Fruit fly (Drosophila melanogaster) whole organism, embryonic: ENCODE data around the gene CG12728.
A peak's percentile ranks its signal among the peaks of the same experiment; 100 is the strongest.

Experiments used
- Ada2b ChIP-seq: fragments of 200-800 bp; sonication (Bioruptor generic); IDR thresholded peaks from 2 replicates; pipeline ENCODE4 v1.3.6; 2022; ENCODE audit warnings: missing biosample characterization, missing genetic modification characterization
- BtbVII ChIP-seq: fragments of 200-800 bp; sonication (Bioruptor generic); optimal IDR thresholded peaks from 3 replicates; lab custom pipeline; 2017; ENCODE audit warnings: missing biosample characterization, mild to moderate bottlenecking, missing genetic modification characterization
- CG12155 ChIP-seq: fragments of 200-800 bp; sonication (Bioruptor generic); optimal IDR thresholded peaks from 3 replicates; lab custom pipeline; 2016; ENCODE audit warnings: missing biosample characterization, missing genetic modification characterization
- CG12769 ChIP-seq: fragments of 200-800 bp; sonication (Bioruptor generic); optimal IDR thresholded peaks from 2 replicates; lab custom pipeline; 2019; ENCODE audit warnings: missing biosample characterization, mild to moderate bottlenecking, missing genetic modification characterization, moderate library complexity
- CG13624 ChIP-seq: fragments of 200-800 bp; sonication (Bioruptor generic); optimal IDR thresholded peaks from 2 replicates; lab custom pipeline; 2016; ENCODE audit warnings: missing biosample characterization, missing genetic modification characterization
- CG14860 ChIP-seq: fragments of 200-800 bp; sonication (Bioruptor generic); IDR thresholded peaks from 3 replicates; pipeline ENCODE4 v1.3.6; 2022; ENCODE audit warnings: missing biosample characterization, missing genetic modification characterization; ENCODE audit not compliant: partially characterized antibody
- CG16813 ChIP-seq: fragments of 200-800 bp; sonication (Bioruptor generic); IDR thresholded peaks from 3 replicates; pipeline ENCODE4 v1.3.6; 2022; ENCODE audit warnings: missing biosample characterization, missing genetic modification characterization; ENCODE audit not compliant: partially characterized antibody
- CG17328 ChIP-seq: fragments of 200-800 bp; sonication (Bioruptor generic); IDR thresholded peaks from 2 replicates; pipeline ENCODE4 v1.3.6; 2022; ENCODE audit warnings: missing biosample characterization, missing genetic modification characterization
- CG2875 ChIP-seq: fragments of 200-800 bp; sonication (Bioruptor generic); optimal IDR thresholded peaks from 2 replicates; lab custom pipeline; 2017; ENCODE audit warnings: missing biosample characterization, mild to moderate bottlenecking, missing genetic modification characterization, missing genetic modification reagents
- CG31224 ChIP-seq: fragments of 200-800 bp; sonication (Bioruptor generic); IDR thresholded peaks from 2 replicates; pipeline ENCODE4 v1.3.6; 2022; ENCODE audit warnings: missing biosample characterization, missing genetic modification characterization
- CG3726 ChIP-seq: fragments of 200-800 bp; sonication (Bioruptor generic); IDR thresholded peaks from 3 replicates; pipeline ENCODE4, ENCODE4 v1.3.6; 2022; ENCODE audit warnings: missing biosample characterization, missing genetic modification characterization
- CG4328 ChIP-seq: fragments of 200-800 bp; sonication (Bioruptor generic); optimal IDR thresholded peaks from 3 replicates; lab custom pipeline; 2017; ENCODE audit warnings: missing biosample characterization, missing genetic modification reagents, missing genetic modification characterization
- CG5953 ChIP-seq: fragments of 200-800 bp; sonication (Bioruptor generic); IDR thresholded peaks from 2 replicates; pipeline ENCODE4 v1.3.6; 2022; ENCODE audit warnings: missing biosample characterization, missing genetic modification characterization
- CG6654 ChIP-seq: fragments of 200-800 bp; sonication (Bioruptor generic); optimal IDR thresholded peaks from 2 replicates; lab custom pipeline; 2017; ENCODE audit warnings: missing biosample characterization, mild to moderate bottlenecking, missing genetic modification characterization
- CG6854 ChIP-seq: fragments of 200-800 bp; sonication (Bioruptor generic); optimal IDR thresholded peaks from 3 replicates; lab custom pipeline; 2017; ENCODE audit warnings: missing biosample characterization, mild to moderate bottlenecking, missing genetic modification characterization
- CG7556 ChIP-seq: fragments of 200-800 bp; sonication (Bioruptor generic); optimal IDR thresholded peaks from 2 replicates; lab custom pipeline; 2017; ENCODE audit warnings: missing biosample characterization, mild to moderate bottlenecking, missing genetic modification characterization
- CG8281 ChIP-seq: fragments of 200-800 bp; sonication (Bioruptor generic); optimal IDR thresholded peaks from 2 replicates; lab custom pipeline; 2018; ENCODE audit warnings: missing biosample characterization, mild to moderate bottlenecking, missing genetic modification characterization, moderate library complexity
- CG9932 ChIP-seq: fragments of 200-800 bp; sonication (Bioruptor generic); IDR thresholded peaks from 2 replicates; pipeline ENCODE4 v1.3.6; 2022; ENCODE audit warnings: missing biosample characterization, missing genetic modification characterization
- Deaf1 ChIP-seq: fragments of 200-800 bp; optimal IDR thresholded peaks from 3 replicates; lab custom pipeline; 2019; ENCODE audit warnings: missing biosample characterization, mild to moderate bottlenecking, missing genetic modification characterization, moderate library complexity
- Dll ChIP-seq: fragments of 200-800 bp; sonication (Bioruptor generic); IDR thresholded peaks from 4 replicates; pipeline ENCODE4 v1.3.6; 2022; ENCODE audit warnings: missing biosample characterization, missing genetic modification characterization; ENCODE audit not compliant: partially characterized antibody
- Doc3 ChIP-seq: fragments of 200-800 bp; sonication (Bioruptor generic); IDR thresholded peaks from 3 replicates; pipeline ENCODE4 v1.3.6; 2022; ENCODE audit warnings: missing biosample characterization, missing genetic modification characterization; ENCODE audit not compliant: partially characterized antibody
- Hand ChIP-seq: fragments of 200-800 bp; sonication (Bioruptor generic); optimal IDR thresholded peaks from 2 replicates; lab custom pipeline; 2017; ENCODE audit warnings: mild to moderate bottlenecking, missing biosample characterization, missing genetic modification reagents, missing genetic modification characterization
- Med ChIP-seq: fragments of 200-800 bp; sonication (Bioruptor generic); peaks from one replicate; lab custom pipeline; 2016; ENCODE audit warnings: missing biosample characterization, missing genetic modification characterization, mild to moderate bottlenecking, inconsistent platforms, moderate library complexity
- Nf-YB ChIP-seq: fragments of 200-800 bp; sonication (Bioruptor generic); optimal IDR thresholded peaks from 3 replicates; lab custom pipeline; 2019; ENCODE audit warnings: missing biosample characterization, mild to moderate bottlenecking, missing genetic modification characterization, moderate library complexity
- Sox100B ChIP-seq: fragments of 200-800 bp; sonication (Bioruptor generic); optimal IDR thresholded peaks from 3 replicates; lab custom pipeline; 2018; ENCODE audit warnings: missing biosample characterization, mild to moderate bottlenecking, missing genetic modification characterization
- Stat92E ChIP-seq, 3 experiments: fragments of >200 bp in 2 of 3; fragments of 200-800 bp in 1 of 3; sonication (Bioruptor generic) in 1 of 3; optimal IDR thresholded peaks; 2 replicates each; lab custom pipeline; 2017 to 2019; ENCODE audit warnings: missing biosample characterization in 3 of 3, missing genetic modification characterization in 3 of 3, mild to moderate bottlenecking in 1 of 3, moderate library complexity in 1 of 3
- Usf ChIP-seq: fragments of 200-800 bp; sonication (Bioruptor generic); optimal IDR thresholded peaks from 2 replicates; lab custom pipeline; 2017; ENCODE audit warnings: missing genotype, missing biosample characterization, missing genetic modification characterization
- abd-A ChIP-seq: fragments of 200-800 bp; sonication (Bioruptor generic); optimal IDR thresholded peaks from 3 replicates; lab custom pipeline; 2019; ENCODE audit warnings: missing biosample characterization, mild to moderate bottlenecking, missing genetic modification characterization, moderate library complexity
- bab2 ChIP-seq: fragments of 200-800 bp; sonication (Bioruptor generic); optimal IDR thresholded peaks from 2 replicates; lab custom pipeline; 2016; ENCODE audit warnings: missing biosample characterization, missing genetic modification characterization
- bsh ChIP-seq, 2 experiments: fragments of 200-800 bp; sonication (Bioruptor generic); optimal IDR thresholded peaks; 2 replicates each; lab custom pipeline; 2017 to 2018; ENCODE audit warnings: mild to moderate bottlenecking in 2 of 2, missing biosample characterization in 2 of 2, missing genetic modification characterization in 2 of 2, moderate library complexity in 1 of 2
- chif ChIP-seq, 2 experiments: fragments of 200-800 bp; sonication (Bioruptor generic); optimal IDR thresholded peaks; 3 replicates each; lab custom pipeline; 2016; ENCODE audit warnings: missing biosample characterization in 2 of 2, missing genetic modification characterization in 2 of 2
- dan ChIP-seq: fragments of 200-800 bp; sonication (Bioruptor generic); IDR thresholded peaks from 2 replicates; pipeline ENCODE4 v1.3.6; 2022; ENCODE audit warnings: missing biosample characterization, missing genetic modification characterization
- dati ChIP-seq: fragments of 200-800 bp; sonication (Bioruptor generic); IDR thresholded peaks from 2 replicates; pipeline ENCODE4 v1.3.6; 2022; ENCODE audit warnings: missing biosample characterization, missing genetic modification characterization
- dmrt99B ChIP-seq: fragments of 200-800 bp; sonication (Bioruptor generic); optimal IDR thresholded peaks from 2 replicates; lab custom pipeline; 2018; ENCODE audit warnings: missing biosample characterization, mild to moderate bottlenecking, missing genetic modification characterization, moderate library complexity
- fd96Cb ChIP-seq: fragments of 200-800 bp; sonication (Bioruptor generic); optimal IDR thresholded peaks from 2 replicates; lab custom pipeline; 2018; ENCODE audit warnings: missing biosample characterization, mild to moderate bottlenecking, missing genetic modification characterization, moderate library complexity
- gfzf ChIP-seq: fragments of 200-800 bp; sonication (Bioruptor generic); optimal IDR thresholded peaks from 2 replicates; lab custom pipeline; 2016; ENCODE audit warnings: missing biosample characterization, mild to moderate bottlenecking, missing genetic modification characterization, moderate library complexity
- jigr1 ChIP-seq: fragments of 200-800 bp; sonication (Bioruptor generic); IDR thresholded peaks from 3 replicates; pipeline ENCODE4 v1.3.6; 2022; ENCODE audit warnings: missing biosample characterization, missing genetic modification characterization
- lola ChIP-seq, 3 experiments: fragments of >200 bp in 2 of 3; fragments of 200-800 bp in 1 of 3; sonication (Bioruptor generic) in 1 of 3; optimal IDR thresholded peaks; 2 replicates each; lab custom pipeline; 2017 to 2019; ENCODE audit warnings: missing biosample characterization in 3 of 3, missing genetic modification characterization in 3 of 3, mild to moderate bottlenecking in 1 of 3, moderate library complexity in 1 of 3
- maf-S ChIP-seq: fragments of 200-800 bp; sonication (Bioruptor generic); optimal IDR thresholded peaks from 2 replicates; lab custom pipeline; 2016; ENCODE audit warnings: missing biosample characterization, missing genetic modification characterization
- nerfin-1 ChIP-seq: fragments of 200-800 bp; sonication (Bioruptor generic); optimal IDR thresholded peaks from 3 replicates; lab custom pipeline; 2019; ENCODE audit warnings: missing biosample characterization, mild to moderate bottlenecking, missing genetic modification characterization, moderate library complexity
- onecut ChIP-seq: fragments of 200-800 bp; sonication (Bioruptor generic); IDR thresholded peaks from 2 replicates; pipeline ENCODE4 v1.3.6; 2022; ENCODE audit warnings: missing biosample characterization, missing genetic modification characterization
- run ChIP-seq: fragments of 200-800 bp; sonication (Bioruptor generic); optimal IDR thresholded peaks from 3 replicates; lab custom pipeline; 2018; ENCODE audit warnings: missing biosample characterization, mild to moderate bottlenecking, missing genetic modification characterization
- so ChIP-seq: fragments of 200-800 bp; sonication (Bioruptor generic); IDR thresholded peaks from 3 replicates; pipeline ENCODE4 v1.3.6; 2022; ENCODE audit warnings: missing biosample characterization, missing genetic modification characterization
- sug ChIP-seq: fragments of 200-800 bp; optimal IDR thresholded peaks from 2 replicates; lab custom pipeline; 2019; ENCODE audit warnings: missing biosample characterization, mild to moderate bottlenecking, missing genetic modification characterization, moderate library complexity
- tgo ChIP-seq: fragments of 200-800 bp; sonication (Bioruptor generic); IDR thresholded peaks from 3 replicates; pipeline ENCODE4 v1.3.6; 2022; ENCODE audit warnings: missing biosample characterization, missing genetic modification characterization
- tx ChIP-seq: fragments of 200-800 bp; sonication (Bioruptor generic); optimal IDR thresholded peaks from 2 replicates; lab custom pipeline; 2016; ENCODE audit warnings: missing biosample characterization, missing genetic modification characterization
- yki ChIP-seq: fragments of >200 bp; optimal IDR thresholded peaks from 3 replicates; lab custom pipeline; 2018
- zen2 ChIP-seq: fragments of 200-800 bp; sonication (Bioruptor generic); IDR thresholded peaks from 3 replicates; pipeline ENCODE4 v1.3.6; 2022; ENCODE audit warnings: missing biosample characterization, missing genetic modification characterization; ENCODE audit not compliant: partially characterized antibody
- zfh1 ChIP-seq: fragments of 200-800 bp; sonication (Bioruptor generic); IDR thresholded peaks from 3 replicates; pipeline ENCODE4 v1.3.6; 2022; ENCODE audit warnings: missing biosample characterization, missing genetic modification characterization

The CG12728 gene

dm6 chrX:5918499-5919126 lies 23.8 kb upstream of the CG12728 start (continued):
- TF ChIP-seq CG31224 (peak; percentile 97), chif (GFP tag; optimal IDR thresholded peaks at IDR 0.05; lab: Kevin White, UChicago) (peak; percentile 99), Stat92E (GFP tag; optimal IDR thresholded peaks at IDR 0.05; lab: Kevin White, UChicago) (peak in 1 of 3 experiments; percentile 94), Deaf1 (tag; lab: Kevin White, UChicago) (peak; percentile 85), Nf-YB (GFP tag; lab: Kevin White, UChicago) (peak; percentile 87), dati (GFP tag; lab: Robert Waterston, UW) (peak; percentile 98), CG6854 (GFP tag; lab: Kevin White, UChicago) (peak; percentile 97), bab2 (GFP tag; lab: Kevin White, UChicago) (peak; percentile 99), gfzf (GFP tag; lab: Kevin White, UChicago) (peak; percentile 30), Ada2b (GFP tag; lab: Robert Waterston, UW) (peak; percentile 100), CG3726 (GFP tag; lab: Robert Waterston, UW) (peak; percentile 100), CG16813 (peak; percentile 94), CG14860 (peak; percentile 84), CG8281 (peak; percentile 92), tx (GFP tag; lab: Kevin White, UChicago) (peak; percentile 99), zen2 (GFP tag; lab: Robert Waterston, UW) (no peak), dan (GFP tag; lab: Robert Waterston, UW) (peak; percentile 98), zfh1 (GFP tag; lab: Robert Waterston, UW) (peak; percentile 99), onecut (GFP tag; lab: Robert Waterston, UW) (peak; percentile 97), yki (peak; percentile 93), CG12155 (GFP tag; lab: Kevin White, UChicago) (peak; percentile 98), BtbVII (GFP tag; lab: Kevin White, UChicago) (peak; percentile 99), CG9932 (GFP tag; lab: Robert Waterston, UW) (peak; percentile 100), run (tag; lab: Kevin White, UChicago) (peak; percentile 94), nerfin-1 (tag; lab: Kevin White, UChicago) (peak; percentile 96), fd96Cb (tag; lab: Kevin White, UChicago) (peak; percentile 99), CG17328 (peak; percentile 99), Doc3 (no peak), tgo (GFP tag; lab: Robert Waterston, UW) (peak; percentile 99), Hand (GFP tag; lab: Kevin White, UChicago) (peak; percentile 97), Usf (GFP tag; lab: Kevin White, UChicago) (peak; percentile 98), CG13624 (peak; percentile 99), CG2875 (GFP tag; lab: Kevin White, UChicago) (peak; percentile 98), lola (GFP tag; optimal IDR thresholded peaks at IDR 0.05; lab: Kevin White, UChicago) (peak in 1 of 3 experiments; percentile 95), maf-S (GFP tag; lab: Kevin White, UChicago) (peak; percentile 99), CG4328 (GFP tag; lab: Kevin White, UChicago) (peak; percentile 95), Dll (0 out of 4 replicates have a peak, but pooled peaks have one; percentile 50), CG7556 (peak; percentile 98), jigr1 (GFP tag; lab: Robert Waterston, UW) (peak; percentile 98), CG12769 (peak; percentile 100), Med (GFP tag; lab: Kevin White, UChicago) (peak; percentile 100), CG6654 (GFP tag; lab: Kevin White, UChicago) (peak; percentile 93), CG5953 (GFP tag; lab: Robert Waterston, UW) (peak; percentile 99), sug (peak; percentile 98), Sox100B (peak; percentile 95), dmrt99B (tag; lab: Kevin White, UChicago) (peak; percentile 99), so (GFP tag; lab: Robert Waterston, UW) (peak; percentile 99), bsh (GFP tag; optimal IDR thresholded peaks at IDR 0.05; lab: Kevin White, UChicago) (peak; percentile 99), abd-A (peak; percentile 93)
